Fruit fly (Drosophila melanogaster) whole organism, adult: ENCODE measurements around the gene CG4998.

ENCODE experiments used
- CG12768 ChIP-seq: fragments of 200-800 bp; sonication (Bioruptor generic); optimal IDR thresholded peaks from 2 replicates; lab custom pipeline; 2017; ENCODE audit warnings: missing biosample characterization, missing genetic modification characterization, mild to moderate bottlenecking, moderate library complexity, missing genetic modification reagents
- CG14711 ChIP-seq: fragments of 200-800 bp; sonication (Bioruptor generic); optimal IDR thresholded peaks from 2 replicates; lab custom pipeline; 2018; ENCODE audit warnings: missing biosample characterization, mild to moderate bottlenecking, missing genetic modification characterization, moderate library complexity
- CG1620 ChIP-seq: fragments of 200-800 bp; sonication (Bioruptor generic); optimal IDR thresholded peaks from 2 replicates; lab custom pipeline; 2016; ENCODE audit warnings: missing biosample characterization, missing genetic modification characterization
- CG5204 ChIP-seq: fragments of 200-800 bp; sonication (Bioruptor generic); optimal IDR thresholded peaks from 2 replicates; lab custom pipeline; 2016; ENCODE audit warnings: missing biosample characterization, missing genetic modification characterization
- CG7101 ChIP-seq: fragments of 200-800 bp; sonication (Bioruptor generic); optimal IDR thresholded peaks from 2 replicates; lab custom pipeline; 2018; ENCODE audit warnings: missing biosample characterization, mild to moderate bottlenecking, missing genetic modification characterization, moderate library complexity
- Crg-1 ChIP-seq: fragments of 200-800 bp; sonication (Bioruptor generic); optimal IDR thresholded peaks from 2 replicates; lab custom pipeline; 2016; ENCODE audit warnings: missing biosample characterization, missing genetic modification characterization
- cic ChIP-seq: fragments of 200-800 bp; sonication (Bioruptor generic); optimal IDR thresholded peaks from 2 replicates; lab custom pipeline; 2017; ENCODE audit warnings: missing biosample characterization, mild to moderate bottlenecking, missing genetic modification characterization, moderate library complexity
- kay ChIP-seq: fragments of 200-800 bp; sonication (Bioruptor generic); peaks from one replicate; lab custom pipeline; 2016; ENCODE audit warnings: missing biosample characterization, missing genetic modification characterization, borderline replicate concordance
- ovo ChIP-seq: fragments of 200-800 bp; sonication (Bioruptor generic); optimal IDR thresholded peaks from 2 replicates; lab custom pipeline; 2016; ENCODE audit warnings: missing biosample characterization, missing genetic modification characterization
- pad ChIP-seq: fragments of 200-800 bp; sonication (Bioruptor generic); optimal IDR thresholded peaks from 3 replicates; lab custom pipeline; 2017; ENCODE audit warnings: missing biosample characterization, missing genetic modification characterization, mild to moderate bottlenecking, moderate library complexity, missing genetic modification reagents
- toe ChIP-seq: fragments of 200-800 bp; sonication (Bioruptor generic); optimal IDR thresholded peaks from 2 replicates; lab custom pipeline; 2016; ENCODE audit warnings: missing biosample characterization, missing genetic modification characterization

dm6 chr3L:16359219-16359748, 20.5 kb downstream of the CG4998 start, which contains the start of gene ringer:
- TF ChIP-seq CG1620 (GFP tag; lab: Kevin White, UChicago) (no peak), toe (GFP tag; lab: Kevin White, UChicago) (no peak), cic (GFP tag; lab: Kevin White, UChicago) (no peak), ovo (GFP tag; lab: Kevin White, UChicago) (no peak), CG14711 (tag; lab: Kevin White, UChicago) (no peak), pad (GFP tag; lab: Kevin White, UChicago) (no peak), CG5204 (GFP tag; lab: Kevin White, UChicago) (no peak), kay (GFP tag; lab: Kevin White, UChicago) (no peak), Crg-1 (GFP tag; lab: Kevin White, UChicago) (no peak), CG7101 (tag; lab: Kevin White, UChicago) (no peak), CG12768 (no peak)
